Fruit fly (Drosophila melanogaster) Kc167 (cell line): ENCODE measurements around the gene RPA2.

ENCODE experiments used
- Myc ChIP-seq: fragments of >200 bp; optimal IDR thresholded peaks from 2 replicates; lab custom pipeline; 2017; ENCODE audit warnings: missing external identifiers
- Sin3A ChIP-seq: fragments of >200 bp; optimal IDR thresholded peaks from 2 replicates; lab custom pipeline; 2018; ENCODE audit warnings: missing external identifiers
- h ChIP-seq: fragments of >200 bp; optimal IDR thresholded peaks from 3 replicates; lab custom pipeline; 2018; ENCODE audit warnings: missing external identifiers
- insv ChIP-seq: fragments of >200 bp; optimal IDR thresholded peaks from 3 replicates; lab custom pipeline; 2018; ENCODE audit warnings: missing external identifiers
- psq ChIP-seq: fragments of >200 bp; optimal IDR thresholded peaks from 2 replicates; lab custom pipeline; 2017; ENCODE audit warnings: missing external identifiers
- ttk ChIP-seq: sonication (Bioruptor generic); optimal IDR thresholded peaks from 2 replicates; lab custom pipeline; 2017; ENCODE audit warnings: missing external identifiers

RPA2 gene

DNA sequence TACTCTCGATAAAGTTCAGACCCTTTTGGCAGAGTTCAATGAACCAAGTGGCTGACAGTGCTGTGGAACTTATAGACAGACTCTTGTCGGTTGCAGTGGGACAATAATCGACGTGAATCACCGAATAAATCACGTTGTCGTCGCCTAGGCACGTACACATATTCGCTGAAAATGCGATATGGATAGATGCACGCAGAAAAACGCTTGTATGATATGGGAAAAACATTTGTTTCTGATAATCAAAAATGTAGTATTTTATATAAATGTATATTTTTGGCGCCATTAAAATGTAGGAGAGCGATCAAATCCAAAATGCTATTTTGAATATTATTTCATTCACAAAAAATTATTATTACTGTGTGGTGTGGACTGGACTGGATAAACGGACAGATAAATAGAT lies 10.7 kb downstream of the RPA2 start:
- TF ChIP-seq insv (lab: Kevin White, UChicago) (no peak), psq (lab: Kevin White, UChicago) (no peak), ttk (no peak), Sin3A (lab: Kevin White, UChicago) (no peak), h (lab: Kevin White, UChicago) (no peak), Myc (lab: Kevin White, UChicago) (no peak)

DNA sequence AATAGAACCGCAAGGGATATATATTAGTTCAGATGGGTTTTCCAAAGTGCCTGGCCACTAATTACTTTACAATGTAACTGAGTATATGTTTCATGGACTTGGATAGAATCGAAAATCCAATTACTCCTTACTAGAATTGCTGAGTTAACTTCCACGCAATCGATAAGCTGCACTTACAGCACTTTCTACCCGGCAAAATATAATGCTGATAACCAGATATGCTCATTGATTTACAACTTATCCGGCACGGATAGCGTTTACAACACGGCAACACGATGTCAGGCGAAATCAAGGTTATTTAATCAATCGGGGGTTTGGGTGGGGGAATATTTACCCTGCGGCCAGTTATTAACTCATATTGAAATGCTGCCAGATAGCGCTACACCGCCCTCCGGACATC lies 12.4 kb downstream of the RPA2 start:
- TF ChIP-seq Myc (lab: Kevin White, UChicago), result no peak

DNA sequence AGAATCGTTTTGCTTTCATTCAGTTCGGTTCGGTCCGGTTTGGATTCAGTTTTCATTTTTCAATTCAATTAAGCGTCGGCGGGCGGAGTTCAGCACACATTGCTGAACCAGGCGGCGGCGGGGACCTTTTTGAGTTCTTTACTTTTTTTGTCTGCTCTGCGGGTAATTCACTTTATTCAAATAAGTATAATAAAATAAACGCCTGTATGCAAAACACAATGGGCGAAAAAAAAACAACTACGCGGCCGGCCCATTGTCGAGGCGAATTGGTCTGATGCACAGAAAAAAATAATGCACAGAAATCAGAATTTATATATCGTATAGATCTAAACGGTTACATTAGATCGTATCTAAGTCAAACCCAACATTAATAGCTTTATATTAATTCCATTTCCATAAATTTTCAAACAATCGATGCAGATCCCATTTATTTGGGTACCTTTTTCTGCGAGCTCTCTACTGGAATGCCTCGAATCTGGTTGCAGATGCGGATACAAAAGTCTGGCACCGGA lies 13.1 kb downstream of the RPA2 start:
- no peak for TF ChIP-seq h (lab: Kevin White, UChicago)
- no peak for TF ChIP-seq Sin3A (lab: Kevin White, UChicago)
- no peak for TF ChIP-seq ttk
- TF ChIP-seq insv (lab: Kevin White, UChicago), result no peak
- no peak for TF ChIP-seq Myc (lab: Kevin White, UChicago)
- TF ChIP-seq psq (lab: Kevin White, UChicago), result no peak

DNA sequence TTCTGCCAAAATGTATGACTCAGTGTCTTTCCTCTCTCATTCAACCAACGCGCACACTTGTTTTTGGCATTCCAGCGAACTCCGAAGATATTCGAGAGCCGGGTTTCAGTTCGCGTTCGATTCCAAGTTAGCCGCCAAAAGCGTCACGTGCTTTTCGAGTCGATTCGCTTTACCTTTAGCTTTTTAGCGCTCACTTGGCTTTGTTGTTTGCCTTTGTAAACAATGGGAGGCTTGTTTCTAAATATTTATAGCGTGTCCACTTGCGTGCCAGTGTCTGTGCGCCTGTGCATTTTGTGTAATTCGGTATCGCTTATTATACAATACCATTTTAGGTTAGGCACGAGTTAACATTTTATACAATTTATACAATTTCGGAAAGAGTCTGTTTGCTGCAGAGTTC lies 14.6 kb downstream of the RPA2 start:
- no peak for TF ChIP-seq Myc (lab: Kevin White, UChicago)

DNA sequence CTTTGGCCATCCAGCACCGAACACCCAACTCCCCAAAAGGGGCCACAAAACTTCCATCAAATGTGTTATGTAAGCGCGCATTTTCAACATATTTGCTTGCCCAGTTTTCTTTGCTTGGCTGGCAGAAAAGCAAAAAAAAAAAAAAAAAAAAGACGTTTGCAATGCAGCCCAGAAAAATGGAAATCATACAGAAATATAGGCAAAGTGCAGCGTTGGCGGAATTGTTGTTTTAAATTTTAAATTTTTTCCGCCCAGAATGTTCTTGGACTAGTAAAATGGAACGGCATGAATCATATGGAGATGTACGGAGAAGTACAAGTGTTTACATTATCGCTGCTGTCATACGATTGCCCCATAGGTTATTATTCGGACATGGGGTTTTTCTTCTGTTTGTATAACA lies 16.6 kb downstream of the RPA2 start:
- TF ChIP-seq psq (lab: Kevin White, UChicago), result no peak
- TF ChIP-seq insv (lab: Kevin White, UChicago), result no peak
- no peak for TF ChIP-seq h (lab: Kevin White, UChicago)
- no peak for TF ChIP-seq Myc (lab: Kevin White, UChicago)
- TF ChIP-seq ttk, result no peak
- no peak for TF ChIP-seq Sin3A (lab: Kevin White, UChicago)

DNA sequence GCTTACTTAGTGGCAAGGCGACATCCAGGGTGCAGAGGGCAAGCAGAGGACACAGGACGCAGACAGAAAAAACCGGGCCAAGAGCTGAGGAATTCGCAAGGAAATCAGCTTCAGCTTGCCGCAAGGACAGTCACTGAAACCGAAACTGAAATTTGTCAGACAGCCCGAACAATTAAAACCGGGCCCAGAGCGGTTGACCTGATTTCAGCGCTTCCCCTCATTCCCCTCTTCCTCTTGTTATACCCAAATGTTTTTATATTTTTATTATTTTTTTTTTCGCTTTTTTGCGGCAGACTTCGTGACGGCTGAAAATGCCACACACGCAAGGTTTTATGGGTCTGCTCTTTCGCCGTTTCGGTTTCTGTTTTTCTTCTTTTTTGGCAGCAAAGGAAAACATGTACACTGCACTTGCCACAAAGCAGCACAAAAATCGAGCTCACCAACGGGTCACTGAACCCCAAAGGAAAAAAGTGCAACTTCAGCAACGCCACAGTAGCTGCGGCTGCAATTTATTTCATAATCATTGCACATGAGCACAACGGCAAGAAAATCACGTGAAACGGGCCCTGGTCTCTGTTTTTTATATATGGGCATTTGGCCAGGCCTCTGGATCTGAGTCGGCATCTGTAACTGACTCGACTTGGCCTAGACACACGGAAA lies 17.8 kb downstream of the RPA2 start:
- TF ChIP-seq psq (lab: Kevin White, UChicago) (no peak), Sin3A (lab: Kevin White, UChicago) (no peak), insv (lab: Kevin White, UChicago) (no peak), ttk (no peak), h (lab: Kevin White, UChicago) (no peak), Myc (lab: Kevin White, UChicago) (no peak)

DNA sequence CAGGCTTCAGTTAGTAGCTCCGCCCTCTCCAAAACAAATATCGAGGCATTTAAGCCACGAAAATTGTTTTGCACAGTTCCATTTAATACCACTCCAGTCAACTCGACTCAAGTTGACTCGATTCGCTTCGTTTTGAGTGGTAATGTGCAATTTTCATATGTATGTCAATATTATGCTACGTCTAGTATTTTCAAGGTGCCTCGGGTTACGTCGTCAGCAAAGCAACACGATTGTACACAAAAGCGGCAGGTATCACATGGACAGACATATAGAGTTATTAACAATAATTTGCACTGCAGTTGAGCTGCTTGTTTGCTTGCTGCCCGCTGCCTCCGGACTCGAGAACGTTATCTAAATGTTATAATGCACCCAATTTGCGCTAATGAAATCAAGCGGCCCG lies 20.9 kb downstream of the RPA2 start:
- no peak for TF ChIP-seq psq (lab: Kevin White, UChicago)
- no peak for TF ChIP-seq ttk
- TF ChIP-seq Myc (lab: Kevin White, UChicago), result no peak
- no peak for TF ChIP-seq Sin3A (lab: Kevin White, UChicago)
- no peak for TF ChIP-seq h (lab: Kevin White, UChicago)

DNA sequence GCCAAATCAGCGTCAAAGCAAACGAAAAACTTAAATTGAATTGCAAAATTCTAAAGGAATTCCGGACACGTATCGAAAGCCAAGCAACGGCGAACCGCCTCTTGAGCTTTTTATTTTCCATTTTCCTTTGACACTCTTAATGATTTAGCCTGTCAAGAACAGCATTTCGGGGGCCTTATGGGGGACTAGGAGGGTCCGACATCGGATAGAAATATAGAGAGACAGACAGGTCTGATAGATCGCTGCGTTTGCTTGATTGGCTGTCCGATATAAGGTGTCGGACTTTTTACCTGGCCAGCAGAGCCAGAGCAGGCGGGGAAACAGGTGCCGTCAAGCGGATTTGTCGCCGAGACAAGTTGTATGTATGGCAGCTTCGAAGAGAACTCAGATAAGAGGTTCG lies 21.6 kb downstream of the RPA2 start:
- TF ChIP-seq insv (lab: Kevin White, UChicago) (no peak), psq (lab: Kevin White, UChicago) (no peak), Sin3A (lab: Kevin White, UChicago) (no peak), Myc (lab: Kevin White, UChicago) (no peak), ttk (no peak), h (lab: Kevin White, UChicago) (no peak)

DNA sequence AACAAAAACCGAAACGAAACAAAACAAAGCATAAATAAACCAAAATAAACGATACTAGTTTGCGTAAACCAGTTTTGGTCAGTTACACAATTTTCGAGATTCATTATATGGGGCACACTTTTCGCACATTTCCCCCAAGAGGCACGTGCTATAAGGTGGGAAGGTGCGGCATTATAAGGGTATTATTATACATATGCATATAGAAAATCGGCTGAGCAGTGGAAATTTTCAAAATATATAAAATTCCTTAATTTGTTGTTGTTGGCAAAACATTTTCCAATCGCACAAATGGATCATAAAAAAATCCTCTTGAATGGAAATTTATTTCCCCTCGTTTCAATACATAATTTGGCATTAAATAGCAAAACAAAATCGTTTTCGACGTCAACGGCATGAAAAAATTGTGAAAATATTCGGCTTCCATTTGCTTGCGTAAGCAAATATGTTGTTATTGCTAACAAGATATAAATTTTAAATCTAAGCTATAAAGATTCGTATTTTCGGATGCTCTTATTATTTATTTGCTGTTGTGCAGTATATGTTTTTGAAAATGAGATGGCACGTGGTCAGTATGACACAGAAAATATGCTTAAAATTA lies 27.4 kb downstream of the RPA2 start:
- TF ChIP-seq psq (lab: Kevin White, UChicago) (no peak), Sin3A (lab: Kevin White, UChicago) (no peak), ttk (no peak), h (lab: Kevin White, UChicago) (no peak), insv (lab: Kevin White, UChicago) (no peak)

DNA sequence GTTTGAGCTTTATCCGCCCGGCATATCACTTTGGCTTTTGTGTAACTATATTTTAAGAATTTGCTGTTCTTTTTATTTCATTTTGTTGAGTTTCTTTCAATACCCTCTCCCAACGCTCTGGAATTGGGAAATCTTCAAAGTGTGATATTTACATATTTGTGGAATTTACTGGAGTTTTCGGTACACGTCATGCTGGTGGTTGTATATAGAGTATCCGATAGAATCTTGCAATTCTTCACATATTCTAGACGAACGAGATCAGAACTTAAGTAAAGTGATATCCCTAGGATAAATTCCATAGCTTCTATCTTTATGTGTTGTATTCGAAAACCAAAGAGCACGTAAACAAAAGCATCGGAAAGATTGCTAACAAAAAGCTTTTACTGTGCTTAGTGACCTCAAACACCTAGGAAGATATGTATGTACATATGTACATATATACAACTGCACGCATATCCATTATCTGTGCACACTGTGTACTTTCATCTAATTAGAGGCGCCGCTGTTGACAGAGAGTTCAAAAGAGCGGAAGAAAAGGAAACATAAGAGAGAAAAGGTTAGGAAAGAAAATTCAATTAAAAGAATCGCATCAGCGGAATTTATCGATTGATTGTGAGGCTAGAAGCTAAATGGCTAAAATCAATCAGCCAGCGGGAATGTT lies 29.1 kb downstream of the RPA2 start:
- no peak for TF ChIP-seq Sin3A (lab: Kevin White, UChicago)
- TF ChIP-seq ttk, result no peak
- TF ChIP-seq psq (lab: Kevin White, UChicago), result no peak
- no peak for TF ChIP-seq h (lab: Kevin White, UChicago)
- no peak for TF ChIP-seq insv (lab: Kevin White, UChicago)
- TF ChIP-seq Myc (lab: Kevin White, UChicago), result no peak

DNA sequence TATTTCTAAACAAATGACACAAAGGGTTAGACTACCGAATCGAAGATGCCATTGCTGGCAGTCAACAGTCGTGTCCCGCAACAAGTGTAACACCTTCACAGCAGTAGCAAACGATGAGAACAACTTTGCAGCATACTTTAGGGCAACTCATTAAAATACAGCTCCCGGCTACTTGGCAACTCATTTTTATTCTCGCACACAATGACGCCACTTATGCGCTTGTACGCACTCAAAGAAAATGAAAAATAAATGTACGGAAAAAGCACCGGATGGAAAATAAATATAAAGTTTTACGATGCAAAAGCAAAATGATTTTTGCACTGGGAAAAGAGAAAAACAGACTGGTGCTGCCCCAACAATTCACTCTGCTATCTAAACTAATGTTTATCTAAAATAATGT lies 34.8 kb downstream of the RPA2 start:
- TF ChIP-seq Myc (lab: Kevin White, UChicago), result no peak
- no peak for TF ChIP-seq Sin3A (lab: Kevin White, UChicago)
- TF ChIP-seq h (lab: Kevin White, UChicago), result no peak
- no peak for TF ChIP-seq psq (lab: Kevin White, UChicago)
- TF ChIP-seq ttk, result no peak
- no peak for TF ChIP-seq insv (lab: Kevin White, UChicago)
